Fruit fly (Drosophila melanogaster) whole organism, embryonic: ENCODE data around the gene CG10802.
A peak's percentile ranks its signal among the peaks of the same experiment; 100 is the strongest.

Experiments used
- Antp ChIP-seq: fragments of 200-800 bp; sonication (Bioruptor generic); optimal IDR thresholded peaks from 3 replicates; lab custom pipeline; 2016; ENCODE audit warnings: missing biosample characterization, missing genetic modification characterization
- Asciz ChIP-seq: fragments of 200-800 bp; sonication (Bioruptor generic); optimal IDR thresholded peaks from 2 replicates; lab custom pipeline; 2017; ENCODE audit warnings: missing biosample characterization, mild to moderate bottlenecking, missing genetic modification characterization, missing genetic modification reagents
- CG10366 ChIP-seq: fragments of 200-800 bp; sonication (Bioruptor generic); IDR thresholded peaks from 2 replicates; pipeline ENCODE4 v1.3.6; 2022; ENCODE audit warnings: missing biosample characterization, missing genetic modification characterization
- CG11085 ChIP-seq: fragments of 200-800 bp; sonication (Bioruptor generic); IDR thresholded peaks from 2 replicates; pipeline ENCODE4 v1.3.6; 2022; ENCODE audit warnings: missing biosample characterization, missing genetic modification characterization
- CG11504 ChIP-seq: fragments of 200-800 bp; sonication (Bioruptor generic); optimal IDR thresholded peaks from 3 replicates; lab custom pipeline; 2019; ENCODE audit warnings: missing biosample characterization, mild to moderate bottlenecking, missing genetic modification characterization, moderate library complexity
- CG13296 ChIP-seq: fragments of 200-800 bp; sonication (Bioruptor generic); optimal IDR thresholded peaks from 3 replicates; lab custom pipeline; 2018; ENCODE audit warnings: missing biosample characterization, mild to moderate bottlenecking, missing genetic modification characterization
- CG1529 ChIP-seq: fragments of 200-800 bp; sonication (Bioruptor generic); optimal IDR thresholded peaks from 3 replicates; lab custom pipeline; 2018; ENCODE audit warnings: missing biosample characterization, missing genetic modification characterization
- CG15696 ChIP-seq: fragments of 200-800 bp; sonication (Bioruptor generic); optimal IDR thresholded peaks from 2 replicates; lab custom pipeline; 2019; ENCODE audit warnings: missing biosample characterization, mild to moderate bottlenecking, missing genetic modification characterization, moderate library complexity
- CG2712 ChIP-seq: fragments of 200-800 bp; optimal IDR thresholded peaks from 3 replicates; lab custom pipeline; 2019; ENCODE audit warnings: missing biosample characterization, mild to moderate bottlenecking, missing genetic modification characterization, moderate library complexity
- CG3065 ChIP-seq: fragments of 200-800 bp; sonication (Bioruptor generic); optimal IDR thresholded peaks from 2 replicates; lab custom pipeline; 2016; ENCODE audit warnings: missing biosample characterization, missing genetic modification characterization
- CG31441 ChIP-seq: fragments of 200-800 bp; sonication (Bioruptor generic); IDR thresholded peaks from 2 replicates; pipeline ENCODE4 v1.3.6; 2022; ENCODE audit warnings: missing biosample characterization, missing genetic modification characterization
- CG3726 ChIP-seq: fragments of 200-800 bp; sonication (Bioruptor generic); IDR thresholded peaks from 3 replicates; pipeline ENCODE4, ENCODE4 v1.3.6; 2022; ENCODE audit warnings: missing biosample characterization, missing genetic modification characterization
- CG43689 ChIP-seq: fragments of 200-800 bp; sonication (Bioruptor generic); IDR thresholded peaks from 2 replicates; pipeline ENCODE4 v1.3.6; 2022; ENCODE audit warnings: missing biosample characterization, missing genetic modification characterization
- CG4820 ChIP-seq: fragments of 200-800 bp; sonication (Bioruptor generic); optimal IDR thresholded peaks from 3 replicates; lab custom pipeline; 2016; ENCODE audit warnings: missing biosample characterization, missing genetic modification characterization
- CG4854 ChIP-seq: fragments of 200-800 bp; sonication (Bioruptor generic); optimal IDR thresholded peaks from 2 replicates; lab custom pipeline; 2016; ENCODE audit warnings: missing biosample characterization, missing genetic modification characterization, inconsistent platforms
- CG5245 ChIP-seq: fragments of 200-800 bp; sonication (Bioruptor generic); optimal IDR thresholded peaks from 3 replicates; lab custom pipeline; 2016; ENCODE audit warnings: missing biosample characterization, missing genetic modification characterization
- CG6689 ChIP-seq: fragments of 200-800 bp; sonication (Bioruptor generic); IDR thresholded peaks from 2 replicates; pipeline ENCODE4 v1.3.6; 2022; ENCODE audit warnings: missing biosample characterization, missing genetic modification characterization
- CG7357 ChIP-seq: fragments of 200-800 bp; sonication (Bioruptor generic); IDR thresholded peaks from 3 replicates; pipeline ENCODE4 v1.3.6; 2022; ENCODE audit warnings: missing biosample characterization, missing genetic modification characterization
- CG7928 ChIP-seq: fragments of 200-800 bp; sonication (Bioruptor generic); optimal IDR thresholded peaks from 2 replicates; lab custom pipeline; 2017; ENCODE audit warnings: missing biosample characterization, mild to moderate bottlenecking, missing genetic modification characterization
- CG8388 ChIP-seq: fragments of 200-800 bp; sonication (Bioruptor generic); optimal IDR thresholded peaks from 2 replicates; lab custom pipeline; 2019; ENCODE audit warnings: missing biosample characterization, mild to moderate bottlenecking, missing genetic modification characterization, moderate library complexity
- CG8765 ChIP-seq: fragments of 200-800 bp; sonication (Bioruptor generic); IDR thresholded peaks from 2 replicates; pipeline ENCODE4 v1.3.6; 2022; ENCODE audit warnings: missing biosample characterization, missing genetic modification characterization
- CG9797 ChIP-seq: fragments of 200-800 bp; sonication (Bioruptor generic); optimal IDR thresholded peaks from 3 replicates; lab custom pipeline; 2018; ENCODE audit warnings: missing biosample characterization, mild to moderate bottlenecking, missing genetic modification characterization
- H15 ChIP-seq: fragments of 200-800 bp; sonication (Bioruptor generic); IDR thresholded peaks from 3 replicates; pipeline ENCODE4 v1.3.6; 2022; ENCODE audit warnings: missing biosample characterization, missing genetic modification characterization
- H2.0 ChIP-seq: fragments of 200-800 bp; sonication (Bioruptor generic); IDR thresholded peaks from 2 replicates; pipeline ENCODE4 v1.3.6; 2022; ENCODE audit warnings: missing biosample characterization, missing genetic modification characterization
- Kr ChIP-seq: fragments of 200-800 bp; sonication (Bioruptor generic); optimal IDR thresholded peaks from 2 replicates; lab custom pipeline; 2017; ENCODE audit warnings: missing biosample characterization, mild to moderate bottlenecking, missing genetic modification characterization
- Mad ChIP-seq: fragments of 200-800 bp; sonication (Bioruptor generic); optimal IDR thresholded peaks from 2 replicates; lab custom pipeline; 2016; ENCODE audit warnings: missing biosample characterization, missing genetic modification characterization
- NFAT ChIP-seq: fragments of 200-800 bp; sonication (Bioruptor generic); IDR thresholded peaks from 2 replicates; pipeline ENCODE4 v1.3.6; 2022; ENCODE audit warnings: missing biosample characterization, missing genetic modification characterization
- Ptx1 ChIP-seq: fragments of 200-800 bp; sonication (Bioruptor generic); IDR thresholded peaks from 2 replicates; pipeline ENCODE4 v1.3.6; 2022; ENCODE audit warnings: missing biosample characterization, missing genetic modification characterization
- Ravus ChIP-seq: fragments of 200-800 bp; sonication (Bioruptor generic); IDR thresholded peaks from 2 replicates; pipeline ENCODE4 v1.3.6; 2022; ENCODE audit warnings: missing biosample characterization, missing genetic modification characterization
- Side ChIP-seq: fragments of 200-800 bp; sonication (Bioruptor generic); optimal IDR thresholded peaks from 2 replicates; lab custom pipeline; 2016; ENCODE audit warnings: missing biosample characterization, missing genetic modification characterization
- Ssrp ChIP-seq: fragments of 200-800 bp; sonication (Bioruptor generic); optimal IDR thresholded peaks from 2 replicates; lab custom pipeline; 2018; ENCODE audit warnings: missing biosample characterization, mild to moderate bottlenecking, missing genetic modification characterization, moderate library complexity
- al ChIP-seq: fragments of 200-800 bp; sonication (Bioruptor generic); IDR thresholded peaks from 2 replicates; pipeline ENCODE4 v1.3.6; 2022; ENCODE audit warnings: missing biosample characterization, missing genetic modification characterization
- aop ChIP-seq: fragments of 200-800 bp; sonication (Bioruptor generic); IDR thresholded peaks from 2 replicates; pipeline ENCODE4 v1.3.6; 2022; ENCODE audit warnings: missing biosample characterization, missing genetic modification characterization
- ara ChIP-seq: fragments of 200-800 bp; sonication (Bioruptor generic); IDR thresholded peaks from 2 replicates; pipeline ENCODE4 v1.3.6; 2022; ENCODE audit warnings: missing biosample characterization, missing genetic modification characterization
- dan ChIP-seq: fragments of 200-800 bp; sonication (Bioruptor generic); IDR thresholded peaks from 2 replicates; pipeline ENCODE4 v1.3.6; 2022; ENCODE audit warnings: missing biosample characterization, missing genetic modification characterization
- emc ChIP-seq: fragments of 200-800 bp; sonication (Bioruptor generic); optimal IDR thresholded peaks from 2 replicates; lab custom pipeline; 2016; ENCODE audit warnings: missing biosample characterization, missing genetic modification characterization
- hkb ChIP-seq, 2 experiments: fragments of 200-800 bp in 1 of 2; fragments of >200 bp in 1 of 2; sonication (Bioruptor generic) in 1 of 2; IDR thresholded peaks in 1 of 2; optimal IDR thresholded peaks in 1 of 2; 2 replicates each; pipeline versions ENCODE4 v1.3.6 to Lab custom; 2017 to 2022; ENCODE audit warnings: missing biosample characterization in 1 of 2, missing genetic modification characterization in 1 of 2
- lab ChIP-seq: fragments of 200-800 bp; sonication (Bioruptor generic); optimal IDR thresholded peaks from 3 replicates; lab custom pipeline; 2017; ENCODE audit warnings: missing biosample characterization, missing genetic modification characterization, mild to moderate bottlenecking, moderate library complexity, missing genetic modification reagents
- lbe ChIP-seq: fragments of 200-800 bp; sonication (Bioruptor generic); optimal IDR thresholded peaks from 2 replicates; lab custom pipeline; 2016; ENCODE audit warnings: missing biosample characterization, mild to moderate bottlenecking, missing genetic modification characterization
- p53 ChIP-seq: fragments of 200-800 bp; sonication (Bioruptor generic); optimal IDR thresholded peaks from 2 replicates; lab custom pipeline; 2016; ENCODE audit warnings: missing biosample characterization, missing genetic modification characterization
- prd ChIP-seq, 3 experiments: fragments of >200 bp in 2 of 3; fragments of 200-800 bp in 1 of 3; sonication (Bioruptor generic) in 1 of 3; optimal IDR thresholded peaks in 2 of 3; IDR thresholded peaks in 1 of 3; 2 replicates in 2 of 3; 3 replicates in 1 of 3; pipeline versions ENCODE4 v1.3.6 to Lab custom; 2017 to 2022; ENCODE audit warnings: missing biosample characterization in 1 of 3, missing genetic modification characterization in 1 of 3
- row ChIP-seq: fragments of 200-800 bp; sonication (Bioruptor generic); IDR thresholded peaks from 3 replicates; pipeline ENCODE4 v1.3.6; 2022; ENCODE audit warnings: missing biosample characterization, missing genetic modification characterization
- scrt ChIP-seq: fragments of 200-800 bp; sonication (Bioruptor generic); optimal IDR thresholded peaks from 2 replicates; lab custom pipeline; 2018; ENCODE audit warnings: missing biosample characterization, mild to moderate bottlenecking, missing genetic modification characterization, moderate library complexity
- so ChIP-seq: fragments of 200-800 bp; sonication (Bioruptor generic); IDR thresholded peaks from 3 replicates; pipeline ENCODE4 v1.3.6; 2022; ENCODE audit warnings: missing biosample characterization, missing genetic modification characterization
- trem ChIP-seq: fragments of 200-800 bp; optimal IDR thresholded peaks from 3 replicates; lab custom pipeline; 2019; ENCODE audit warnings: missing biosample characterization, mild to moderate bottlenecking, missing genetic modification characterization, moderate library complexity
- tx ChIP-seq: fragments of 200-800 bp; sonication (Bioruptor generic); optimal IDR thresholded peaks from 2 replicates; lab custom pipeline; 2016; ENCODE audit warnings: missing biosample characterization, missing genetic modification characterization
- unpg ChIP-seq: fragments of 200-800 bp; sonication (Bioruptor generic); optimal IDR thresholded peaks from 3 replicates; lab custom pipeline; 2018; ENCODE audit warnings: missing biosample characterization, mild to moderate bottlenecking, missing genetic modification characterization, moderate library complexity
- zfh2 ChIP-seq: fragments of 200-800 bp; sonication (Bioruptor generic); optimal IDR thresholded peaks from 2 replicates; lab custom pipeline; 2016; ENCODE audit warnings: missing biosample characterization, missing genetic modification characterization

The CG10802 gene

dm6 chrX:3474476-3475439, 8.0 kb upstream of the CG10802 start, which contains the start of gene CG12206 (continued):
- TF ChIP-seq scrt (GFP tag; lab: Kevin White, UChicago) = peak; percentile 61
- TF ChIP-seq CG10366 = peak; percentile 10; the same call in 1 of the 2 replicates
- no peak for TF ChIP-seq H2.0 (GFP tag; lab: Robert Waterston, UW)
- peak; percentile 53 for TF ChIP-seq Ssrp (tag; lab: Kevin White, UChicago)
- TF ChIP-seq Side (GFP tag; lab: Kevin White, UChicago) = no peak
- peak; percentile 68 for TF ChIP-seq CG2712 (tag; lab: Kevin White, UChicago)
- peak; percentile 77 for TF ChIP-seq CG11504 (tag; lab: Kevin White, UChicago)
- TF ChIP-seq CG9797 (GFP tag; lab: Kevin White, UChicago) = no peak
- no peak for TF ChIP-seq CG5245 (GFP tag; lab: Kevin White, UChicago)
- TF ChIP-seq hkb (optimal IDR thresholded peaks at IDR 0.05; lab: Kevin White, UChicago) = no peak
- peak; percentile 61; the same call in 1 of the 2 replicates for TF ChIP-seq hkb (GFP tag; IDR thresholded peaks at IDR 0.05; lab: Robert Waterston, UW)
- TF ChIP-seq unpg (GFP tag; lab: Kevin White, UChicago) = peak; percentile 57
- TF ChIP-seq CG4854 (GFP tag; lab: Kevin White, UChicago) = no peak
- TF ChIP-seq Ravus = no peak
- no peak for TF ChIP-seq Mad (GFP tag; lab: Kevin White, UChicago)
- TF ChIP-seq prd (optimal IDR thresholded peaks at IDR 0.05; lab: Kevin White, UChicago) = no peak
- TF ChIP-seq prd (GFP tag; IDR thresholded peaks at IDR 0.05; lab: Robert Waterston, UW) = peak; percentile 66
- peak; percentile 2 for TF ChIP-seq CG4820
- no peak for TF ChIP-seq H15 (GFP tag; lab: Robert Waterston, UW)
- peak; percentile 74 for TF ChIP-seq Ptx1 (GFP tag; lab: Robert Waterston, UW)
- no peak for TF ChIP-seq CG3726
- TF ChIP-seq lab (GFP tag; lab: Kevin White, UChicago) = peak; percentile 70
- no peak for TF ChIP-seq emc (GFP tag; lab: Kevin White, UChicago)
- peak; percentile 20 for TF ChIP-seq lbe
- no peak for TF ChIP-seq CG3065
- TF ChIP-seq Asciz = peak; percentile 9
- no peak for TF ChIP-seq CG7928 (GFP tag; lab: Kevin White, UChicago)
- peak; percentile 53; the same call in 1 of the 2 replicates for TF ChIP-seq al (GFP tag; lab: Robert Waterston, UW)
- peak; percentile 77 for TF ChIP-seq CG6689
- TF ChIP-seq CG11085 (GFP tag; lab: Robert Waterston, UW) = no peak
- TF ChIP-seq tx = no peak
- TF ChIP-seq CG13296 (GFP tag; lab: Kevin White, UChicago) = peak; percentile 56
- TF ChIP-seq aop = no peak
- no peak for TF ChIP-seq dan (GFP tag; lab: Robert Waterston, UW)
- no peak for TF ChIP-seq Antp (GFP tag; lab: Kevin White, UChicago)
- no peak for TF ChIP-seq Kr (GFP tag; lab: Kevin White, UChicago)
- no peak for TF ChIP-seq CG8765 (GFP tag; lab: Robert Waterston, UW)
- TF ChIP-seq CG15696 (tag; lab: Kevin White, UChicago) = no peak
- peak; percentile 43; the same call in 1 of the 2 replicates for TF ChIP-seq ara (GFP tag; lab: Robert Waterston, UW)
- TF ChIP-seq CG1529 (GFP tag; lab: Kevin White, UChicago) = no peak
- TF ChIP-seq CG7357 = 0 out of 3 replicates have a peak, but pooled peaks have one; percentile 18
- TF ChIP-seq trem = peak; percentile 8
- no peak for TF ChIP-seq p53 (GFP tag; lab: Kevin White, UChicago)
- TF ChIP-seq NFAT (GFP tag; lab: Robert Waterston, UW) = 0 out of 2 replicates have a peak, but pooled peaks have one; percentile 44
- TF ChIP-seq row (GFP tag; lab: Robert Waterston, UW) = peak; percentile 81
- TF ChIP-seq zfh2 (GFP tag; lab: Kevin White, UChicago) = no peak
- no peak; the same call in 2 of the 3 replicates for TF ChIP-seq so (GFP tag; lab: Robert Waterston, UW)
- TF ChIP-seq CG43689 (GFP tag; lab: Robert Waterston, UW) = no peak
- TF ChIP-seq CG8388 = peak; percentile 57
- peak; percentile 71 for TF ChIP-seq CG31441 (GFP tag; lab: Robert Waterston, UW)
